Worm (Caenorhabditis elegans) whole organism, late embryonic: ENCODE measurements around the gene F28H7.3.

ENCODE experiments used
- C38D4.7 ChIP-seq: fragments of 200-800 bp; sonication (Bioruptor generic); optimal IDR thresholded peaks from 2 replicates; lab custom pipeline; 2018; ENCODE audit warnings: mild to moderate bottlenecking, missing genetic modification characterization, moderate library complexity, missing compliant biosample characterization
- F13H6.1 ChIP-seq: sonication (generic microtip); optimal IDR thresholded peaks from 2 replicates; lab custom pipeline; 2016; ENCODE audit warnings: missing genetic modification characterization, missing compliant biosample characterization
- T23F11.4 ChIP-seq: fragments of 200-800 bp; sonication (Bioruptor generic); optimal IDR thresholded peaks from 2 replicates; lab custom pipeline; 2018; ENCODE audit warnings: mild to moderate bottlenecking, missing genetic modification characterization, missing compliant biosample characterization
- ama-1 ChIP-seq: fragments of 150-350 bp; optimal IDR thresholded peaks from 2 replicates; lab custom pipeline; 2014
- ceh-14 ChIP-seq: sonication (generic microtip); optimal IDR thresholded peaks from 2 replicates; lab custom pipeline; 2016; ENCODE audit warnings: missing genotype, missing genetic modification characterization, missing compliant biosample characterization
- ceh-19 ChIP-seq: fragments of 200-800 bp; sonication (Bioruptor generic); optimal IDR thresholded peaks from 2 replicates; lab custom pipeline; 2018; ENCODE audit warnings: mild to moderate bottlenecking, missing genetic modification characterization, missing compliant biosample characterization
- ceh-2 ChIP-seq: sonication (generic microtip); optimal IDR thresholded peaks from 2 replicates; lab custom pipeline; 2016; ENCODE audit warnings: missing genotype, missing genetic modification characterization, missing compliant biosample characterization
- ceh-22 ChIP-seq: sonication (generic microtip); optimal IDR thresholded peaks from 2 replicates; lab custom pipeline; 2017; ENCODE audit warnings: missing biosample characterization, missing genetic modification characterization
- ceh-24 ChIP-seq: sonication (generic microtip); optimal IDR thresholded peaks from 2 replicates; lab custom pipeline; 2016; ENCODE audit warnings: mild to moderate bottlenecking, missing genetic modification characterization, missing compliant biosample characterization
- ceh-30 ChIP-seq: fragments of 150-350 bp; optimal IDR thresholded peaks from 2 replicates; lab custom pipeline; 2014; ENCODE audit warnings: missing biosample characterization, missing genetic modification characterization
- ceh-31 ChIP-seq: sonication (generic microtip); optimal IDR thresholded peaks from 2 replicates; lab custom pipeline; 2016; ENCODE audit warnings: missing genetic modification characterization, missing compliant biosample characterization
- ceh-34 ChIP-seq: sonication (generic microtip); optimal IDR thresholded peaks from 2 replicates; lab custom pipeline; 2016; ENCODE audit warnings: mild to moderate bottlenecking, missing genetic modification characterization, missing compliant biosample characterization
- ceh-45 ChIP-seq: fragments of 200-800 bp; sonication (Bioruptor generic); IDR thresholded peaks from 2 replicates; pipeline ENCODE4 v1.3.6; 2022; ENCODE audit warnings: missing genetic modification reagents, missing genetic modification characterization, missing compliant biosample characterization
- ceh-48 ChIP-seq: sonication (generic microtip); optimal IDR thresholded peaks from 2 replicates; lab custom pipeline; 2016; ENCODE audit warnings: missing genetic modification characterization, inconsistent platforms, missing compliant biosample characterization
- ceh-6 ChIP-seq: fragments of 200-800 bp; sonication (Bioruptor generic); optimal IDR thresholded peaks from 2 replicates; lab custom pipeline; 2018; ENCODE audit warnings: mild to moderate bottlenecking, missing genetic modification characterization, missing compliant biosample characterization
- ceh-9 ChIP-seq: sonication (generic microtip); optimal IDR thresholded peaks from 2 replicates; lab custom pipeline; 2016; ENCODE audit warnings: mild to moderate bottlenecking, missing genetic modification characterization, inconsistent platforms, missing compliant biosample characterization
- che-1 ChIP-seq: sonication (generic microtip); optimal IDR thresholded peaks from 2 replicates; lab custom pipeline; 2016; ENCODE audit warnings: mild to moderate bottlenecking, missing genetic modification characterization, missing compliant biosample characterization
- dmd-4 ChIP-seq: sonication (generic microtip); optimal IDR thresholded peaks from 2 replicates; lab custom pipeline; 2016; ENCODE audit warnings: borderline replicate concordance, missing genetic modification characterization, missing compliant biosample characterization
- dve-1 ChIP-seq: sonication (generic microtip); optimal IDR thresholded peaks from 2 replicates; lab custom pipeline; 2017; ENCODE audit warnings: antibody characterized with exemption, mild to moderate bottlenecking, missing genetic modification characterization, missing compliant biosample characterization
- elt-2 ChIP-seq: sonication (generic microtip); optimal IDR thresholded peaks from 2 replicates; lab custom pipeline; 2016; ENCODE audit warnings: missing genetic modification reagents, missing genetic modification characterization, missing compliant biosample characterization
- elt-4 ChIP-seq: sonication (generic microtip); optimal IDR thresholded peaks from 2 replicates; lab custom pipeline; 2016; ENCODE audit warnings: missing genetic modification characterization, missing compliant biosample characterization
- ets-4 ChIP-seq: sonication (generic microtip); optimal IDR thresholded peaks from 2 replicates; lab custom pipeline; 2016; ENCODE audit warnings: missing genetic modification characterization, missing compliant biosample characterization
- fax-1 ChIP-seq: sonication (generic microtip); optimal IDR thresholded peaks from 2 replicates; lab custom pipeline; 2016; ENCODE audit warnings: missing genotype, missing genetic modification characterization, missing compliant biosample characterization
- fkh-10 ChIP-seq: fragments of 150-350 bp; optimal IDR thresholded peaks from 2 replicates; lab custom pipeline; 2014; ENCODE audit warnings: missing biosample characterization, missing genetic modification reagents, missing genetic modification characterization
- fkh-6 ChIP-seq: sonication (generic microtip); optimal IDR thresholded peaks from 2 replicates; lab custom pipeline; 2016; ENCODE audit warnings: missing genetic modification characterization, missing compliant biosample characterization
- gmeb-2 ChIP-seq: sonication (generic microtip); optimal IDR thresholded peaks from 2 replicates; lab custom pipeline; 2016; ENCODE audit warnings: missing genetic modification characterization, inconsistent platforms, missing compliant biosample characterization
- hlh-30 ChIP-seq: sonication (generic microtip); optimal IDR thresholded peaks from 2 replicates; lab custom pipeline; 2017; ENCODE audit warnings: antibody characterized with exemption, missing genetic modification characterization, missing compliant biosample characterization; ENCODE audit not compliant: insufficient read depth
- hlh-6 ChIP-seq: sonication (generic microtip); optimal IDR thresholded peaks from 2 replicates; lab custom pipeline; 2016; ENCODE audit warnings: missing genotype, missing genetic modification characterization, missing compliant biosample characterization
- hlh-8 ChIP-seq: sonication (generic microtip); optimal IDR thresholded peaks from 2 replicates; lab custom pipeline; 2016; ENCODE audit warnings: missing genotype, missing genetic modification characterization, missing compliant biosample characterization
- lim-6 ChIP-seq: sonication (generic microtip); optimal IDR thresholded peaks from 2 replicates; lab custom pipeline; 2016; ENCODE audit warnings: missing genetic modification characterization, missing compliant biosample characterization
- nfya-1 ChIP-seq: sonication (generic microtip); optimal IDR thresholded peaks from 2 replicates; lab custom pipeline; 2017; ENCODE audit warnings: missing genetic modification characterization, mild to moderate bottlenecking, missing compliant biosample characterization, antibody characterized with exemption, moderate library complexity
- nhr-11 ChIP-seq: fragments of 150-350 bp; optimal IDR thresholded peaks from 2 replicates; lab custom pipeline; 2014; ENCODE audit warnings: missing biosample characterization, missing genetic modification characterization
- npax-4 ChIP-seq: sonication (generic microtip); optimal IDR thresholded peaks from 2 replicates; lab custom pipeline; 2016; ENCODE audit warnings: missing genetic modification characterization, missing compliant biosample characterization
- odd-2 ChIP-seq: sonication (generic microtip); optimal IDR thresholded peaks from 2 replicates; lab custom pipeline; 2017; ENCODE audit warnings: antibody characterized with exemption, mild to moderate bottlenecking, missing genetic modification characterization, missing compliant biosample characterization
- pax-1 ChIP-seq: fragments of 150-350 bp; optimal IDR thresholded peaks from 2 replicates; lab custom pipeline; 2014; ENCODE audit warnings: missing biosample characterization, missing genetic modification characterization
- pha-2 ChIP-seq: sonication (generic microtip); optimal IDR thresholded peaks from 2 replicates; lab custom pipeline; 2017; ENCODE audit warnings: mild to moderate bottlenecking, missing genetic modification characterization, missing compliant biosample characterization
- pha-4 ChIP-seq: fragments of 150-350 bp; optimal IDR thresholded peaks from 2 replicates; lab custom pipeline; 2018; ENCODE audit warnings: missing biosample characterization, missing genetic modification reagents, missing genetic modification characterization
- pqm-1 ChIP-seq: sonication (generic microtip); optimal IDR thresholded peaks from 2 replicates; lab custom pipeline; 2016; ENCODE audit warnings: missing genetic modification characterization, missing compliant biosample characterization
- pros-1 ChIP-seq: fragments of 150-350 bp; optimal IDR thresholded peaks from 2 replicates; lab custom pipeline; 2014; ENCODE audit warnings: missing biosample characterization, missing genetic modification reagents, missing genetic modification characterization
- ref-2 ChIP-seq: sonication (generic microtip); optimal IDR thresholded peaks from 2 replicates; lab custom pipeline; 2016; ENCODE audit warnings: missing genetic modification characterization, missing compliant biosample characterization
- rnt-1 ChIP-seq: sonication (generic microtip); optimal IDR thresholded peaks from 2 replicates; lab custom pipeline; 2016; ENCODE audit warnings: missing genetic modification characterization, missing compliant biosample characterization
- sox-2 ChIP-seq: fragments of 200-800 bp; sonication (Bioruptor generic); IDR thresholded peaks from 2 replicates; pipeline ENCODE4 v1.3.6; 2022; ENCODE audit warnings: missing genetic modification reagents, missing genetic modification characterization, missing compliant biosample characterization
- tbx-2 ChIP-seq: sonication (generic microtip); optimal IDR thresholded peaks from 2 replicates; lab custom pipeline; 2016; ENCODE audit warnings: missing genetic modification characterization, missing compliant biosample characterization
- tbx-7 ChIP-seq: sonication (generic microtip); optimal IDR thresholded peaks from 2 replicates; lab custom pipeline; 2016; ENCODE audit warnings: missing genotype, missing genetic modification characterization, missing compliant biosample characterization
- ttx-3 ChIP-seq: sonication (generic microtip); optimal IDR thresholded peaks from 2 replicates; lab custom pipeline; 2016; ENCODE audit warnings: missing genetic modification reagents, missing genetic modification characterization, missing compliant biosample characterization
- unc-3 ChIP-seq, 2 experiments: fragments of 200-800 bp in 1 of 2; sonication (Bioruptor generic) in 1 of 2; sonication (generic microtip) in 1 of 2; conservative IDR thresholded peaks in 1 of 2; optimal IDR thresholded peaks in 1 of 2; 2 replicates each; pipeline versions ENCODE4 v1.3.6 to Lab custom; 2016 to 2022; ENCODE audit warnings: missing compliant biosample characterization in 2 of 2, missing genetic modification characterization in 2 of 2, missing genetic modification reagents in 1 of 2
- unc-55 ChIP-seq: sonication (generic microtip); optimal IDR thresholded peaks from 2 replicates; lab custom pipeline; 2017; ENCODE audit warnings: missing biosample characterization, missing genetic modification reagents, missing genetic modification characterization
- zip-5 ChIP-seq: sonication (generic microtip); optimal IDR thresholded peaks from 2 replicates; lab custom pipeline; 2016; ENCODE audit warnings: missing genetic modification characterization, missing compliant biosample characterization

The F28H7.3 gene

DNA sequence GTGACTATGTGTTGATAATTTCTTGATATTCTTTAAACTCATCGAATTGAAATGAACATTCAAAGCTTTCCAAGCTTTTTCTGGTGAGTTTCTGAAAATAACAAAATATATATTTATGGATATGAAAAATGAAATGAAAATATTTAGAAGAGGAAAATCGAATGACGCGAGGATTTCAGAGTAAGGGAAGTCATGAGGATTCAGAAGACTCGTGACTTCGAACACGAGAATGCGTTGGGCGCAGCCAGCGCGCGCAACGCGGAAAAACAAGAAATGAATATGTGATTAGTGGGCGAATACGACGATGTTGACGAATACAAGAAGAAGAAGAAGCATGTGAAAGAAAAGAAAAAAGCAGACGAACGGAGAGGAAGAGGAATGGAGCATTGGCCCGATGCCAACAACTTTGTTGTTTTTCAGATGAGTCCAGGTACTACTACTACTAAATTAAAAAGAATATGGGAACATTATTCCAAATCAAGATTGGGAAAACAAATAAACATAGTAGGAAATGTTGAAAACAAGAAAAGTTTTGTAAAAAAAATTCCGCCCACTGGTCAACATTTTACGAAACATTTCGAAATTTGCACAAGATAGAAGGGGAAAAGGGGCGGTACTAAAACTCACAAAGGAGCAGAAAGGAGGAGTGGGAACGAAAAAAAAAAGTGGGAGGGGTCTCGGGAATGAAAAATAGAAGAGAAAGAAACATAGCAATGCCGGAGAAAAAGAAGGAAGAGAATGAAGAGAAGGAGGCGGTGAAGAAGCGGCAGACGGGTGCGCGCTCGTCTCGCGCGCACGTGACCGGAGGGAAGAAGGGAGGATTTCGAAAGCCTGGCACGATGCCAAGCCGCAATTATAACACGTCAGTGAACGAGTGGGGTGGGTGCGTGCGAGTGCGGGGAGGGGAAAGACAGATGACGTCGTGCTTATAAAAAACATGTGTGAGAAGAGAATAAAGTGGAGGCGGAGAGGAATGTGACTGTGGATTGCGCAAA lies 35.1 kb downstream of the F28H7.3 start (continued):
- TF ChIP-seq ceh-45 (no peak), tbx-2 (tag; lab: Kevin White, UChicago) (peak; percentile 66), ref-2 (no peak), pqm-1 (tag; lab: Kevin White, UChicago) (no peak), hlh-30 (tag; lab: Kevin White, UChicago) (peak; percentile 97), gmeb-2 (tag; lab: Kevin White, UChicago) (peak; percentile 8), T23F11.4 (no peak), ceh-14 (no peak), ets-4 (tag; lab: Kevin White, UChicago) (no peak), ceh-34 (tag; lab: Kevin White, UChicago) (peak; percentile 61), pha-2 (tag; lab: Kevin White, UChicago) (no peak), zip-5 (tag; lab: Kevin White, UChicago) (no peak), ceh-48 (tag; lab: Kevin White, UChicago) (no peak), npax-4 (tag; lab: Kevin White, UChicago) (no peak), rnt-1 (tag; lab: Kevin White, UChicago) (peak; percentile 86), ttx-3 (tag; lab: Kevin White, UChicago) (no peak), F13H6.1 (tag; lab: Kevin White, UChicago) (no peak), hlh-6 (tag; lab: Kevin White, UChicago) (no peak), dmd-4 (tag; lab: Kevin White, UChicago) (no peak), unc-3 (GFP tag; conservative IDR thresholded peaks at IDR 0.05; lab: Robert Waterston, UW) (no peak), unc-3 (tag; optimal IDR thresholded peaks at IDR 0.05; lab: Kevin White, UChicago) (no peak), lim-6 (no peak), hlh-8 (tag; lab: Kevin White, UChicago) (peak; percentile 35), ama-1 (lab: Kevin White, UChicago) (no peak), ceh-19 (GFP tag; lab: Kevin White, UChicago) (no peak), ceh-6 (GFP tag; lab: Kevin White, UChicago) (no peak), nhr-11 (tag; lab: Kevin White, UChicago) (no peak), dve-1 (tag; lab: Kevin White, UChicago) (peak; percentile 39), ceh-24 (tag; lab: Kevin White, UChicago) (no peak), pros-1 (peak; percentile 88), fkh-10 (GFP tag; lab: Kevin White, UChicago) (no peak), ceh-22 (tag; lab: Kevin White, UChicago) (no peak), ceh-9 (no peak), elt-4 (no peak), unc-55 (GFP tag; lab: Kevin White, UChicago) (peak; percentile 91), C38D4.7 (no peak), sox-2 (no peak), elt-2 (tag; lab: Kevin White, UChicago) (no peak), pha-4 (tag; lab: Kevin White, UChicago) (no peak), che-1 (tag; lab: Kevin White, UChicago) (no peak), tbx-7 (tag; lab: Kevin White, UChicago) (no peak), odd-2 (tag; lab: Kevin White, UChicago) (no peak), ceh-31 (tag; lab: Kevin White, UChicago) (peak; percentile 78), ceh-2 (tag; lab: Kevin White, UChicago) (no peak), nfya-1 (peak; percentile 65), fax-1 (tag; lab: Kevin White, UChicago) (no peak), fkh-6 (no peak), ceh-30 (tag; lab: Kevin White, UChicago) (no peak), pax-1 (tag; lab: Kevin White, UChicago) (no peak)
